Fruit fly (Drosophila melanogaster) whole organism, embryonic: Measurements from ENCODE around the gene Roc1b.

ENCODE experiments used
- B-H2 ChIP-seq: fragments of 200-800 bp; sonication (Bioruptor generic); optimal IDR thresholded peaks from 2 replicates; lab custom pipeline; 2018; ENCODE audit warnings: missing biosample characterization, mild to moderate bottlenecking, missing genetic modification characterization
- CG10543 ChIP-seq: fragments of 200-800 bp; sonication (Bioruptor generic); optimal IDR thresholded peaks from 3 replicates; lab custom pipeline; 2017; ENCODE audit warnings: missing biosample characterization, mild to moderate bottlenecking, missing genetic modification characterization, moderate library complexity
- CG10979 ChIP-seq: fragments of 200-800 bp; sonication (Bioruptor generic); optimal IDR thresholded peaks from 2 replicates; lab custom pipeline; 2018; ENCODE audit warnings: missing biosample characterization, mild to moderate bottlenecking, missing genetic modification characterization, moderate library complexity
- CG11398 ChIP-seq: fragments of 200-800 bp; sonication (Bioruptor generic); optimal IDR thresholded peaks from 2 replicates; lab custom pipeline; 2016; ENCODE audit warnings: missing biosample characterization, missing genetic modification characterization
- CG12299 ChIP-seq: fragments of 200-800 bp; sonication (Bioruptor generic); optimal IDR thresholded peaks from 2 replicates; lab custom pipeline; 2018; ENCODE audit warnings: missing biosample characterization, mild to moderate bottlenecking, missing genetic modification characterization
- CG12391 ChIP-seq: fragments of 200-800 bp; sonication (Bioruptor generic); optimal IDR thresholded peaks from 3 replicates; lab custom pipeline; 2018; ENCODE audit warnings: missing biosample characterization, mild to moderate bottlenecking, missing genetic modification characterization, moderate library complexity
- CG1603 ChIP-seq: fragments of 200-800 bp; sonication (Bioruptor generic); optimal IDR thresholded peaks from 2 replicates; lab custom pipeline; 2019; ENCODE audit warnings: missing biosample characterization, mild to moderate bottlenecking, missing genetic modification characterization, moderate library complexity
- CG17328 ChIP-seq: fragments of 200-800 bp; sonication (Bioruptor generic); IDR thresholded peaks from 2 replicates; pipeline ENCODE4 v1.3.6; 2022; ENCODE audit warnings: missing biosample characterization, missing genetic modification characterization
- CG17385 ChIP-seq: fragments of 200-800 bp; sonication (Bioruptor generic); optimal IDR thresholded peaks from 3 replicates; lab custom pipeline; 2018; ENCODE audit warnings: missing biosample characterization, mild to moderate bottlenecking, missing genetic modification characterization
- CG17802 ChIP-seq: fragments of 200-800 bp; sonication (Bioruptor generic); optimal IDR thresholded peaks from 2 replicates; lab custom pipeline; 2018; ENCODE audit warnings: missing biosample characterization, mild to moderate bottlenecking, missing genetic modification characterization, moderate library complexity
- CG17829 ChIP-seq: fragments of 200-800 bp; optimal IDR thresholded peaks from 2 replicates; lab custom pipeline; 2019; ENCODE audit warnings: missing biosample characterization, mild to moderate bottlenecking, missing genetic modification characterization, moderate library complexity
- CG18764 ChIP-seq: fragments of 200-800 bp; sonication (Bioruptor generic); optimal IDR thresholded peaks from 3 replicates; lab custom pipeline; 2016; ENCODE audit warnings: missing biosample characterization, missing genetic modification characterization
- CG34422 ChIP-seq: fragments of 200-800 bp; sonication (Bioruptor generic); IDR thresholded peaks from 3 replicates; pipeline ENCODE4 v1.3.6; 2022; ENCODE audit warnings: missing biosample characterization, missing genetic modification characterization
- CG3838 ChIP-seq: fragments of 200-800 bp; sonication (Bioruptor generic); optimal IDR thresholded peaks from 3 replicates; lab custom pipeline; 2016; ENCODE audit warnings: missing biosample characterization, missing genetic modification characterization
- CG4328 ChIP-seq: fragments of 200-800 bp; sonication (Bioruptor generic); optimal IDR thresholded peaks from 3 replicates; lab custom pipeline; 2017; ENCODE audit warnings: missing biosample characterization, missing genetic modification reagents, missing genetic modification characterization
- CG4404 ChIP-seq: fragments of 200-800 bp; sonication (Bioruptor generic); IDR thresholded peaks from 2 replicates; pipeline ENCODE4 v1.3.6; 2022; ENCODE audit warnings: missing biosample characterization, missing genetic modification characterization
- CG4617 ChIP-seq: fragments of 200-800 bp; sonication (Bioruptor generic); optimal IDR thresholded peaks from 3 replicates; lab custom pipeline; 2016; ENCODE audit warnings: missing biosample characterization, missing genetic modification characterization, borderline replicate concordance
- CG6254 ChIP-seq: fragments of 200-800 bp; sonication (Bioruptor generic); optimal IDR thresholded peaks from 3 replicates; lab custom pipeline; 2017; ENCODE audit warnings: mild to moderate bottlenecking, missing biosample characterization, missing genetic modification reagents, missing genetic modification characterization
- CG6854 ChIP-seq: fragments of 200-800 bp; sonication (Bioruptor generic); optimal IDR thresholded peaks from 3 replicates; lab custom pipeline; 2017; ENCODE audit warnings: missing biosample characterization, mild to moderate bottlenecking, missing genetic modification characterization
- CG8281 ChIP-seq: fragments of 200-800 bp; sonication (Bioruptor generic); optimal IDR thresholded peaks from 2 replicates; lab custom pipeline; 2018; ENCODE audit warnings: missing biosample characterization, mild to moderate bottlenecking, missing genetic modification characterization, moderate library complexity
- CG9932 ChIP-seq: fragments of 200-800 bp; sonication (Bioruptor generic); IDR thresholded peaks from 2 replicates; pipeline ENCODE4 v1.3.6; 2022; ENCODE audit warnings: missing biosample characterization, missing genetic modification characterization
- Drgx ChIP-seq: fragments of 200-800 bp; sonication (Bioruptor generic); IDR thresholded peaks from 2 replicates; pipeline ENCODE4 v1.3.6; 2022; ENCODE audit warnings: missing biosample characterization, missing genetic modification characterization
- GATAe ChIP-seq: fragments of 200-800 bp; sonication (Bioruptor generic); conservative IDR thresholded peaks from 2 replicates; pipeline ENCODE4 v1.3.6; 2022; ENCODE audit warnings: missing biosample characterization, missing genetic modification characterization
- MTF-1 ChIP-seq: fragments of 200-800 bp; sonication (Bioruptor generic); optimal IDR thresholded peaks from 2 replicates; lab custom pipeline; 2018; ENCODE audit warnings: missing biosample characterization, mild to moderate bottlenecking, missing genetic modification characterization, borderline replicate concordance
- Myb ChIP-seq: fragments of 200-800 bp; sonication (Bioruptor generic); optimal IDR thresholded peaks from 2 replicates; lab custom pipeline; 2016; ENCODE audit warnings: missing biosample characterization, missing genetic modification characterization
- Oli ChIP-seq: fragments of 200-800 bp; sonication (Bioruptor generic); optimal IDR thresholded peaks from 2 replicates; lab custom pipeline; 2018; ENCODE audit warnings: missing biosample characterization, mild to moderate bottlenecking, missing genetic modification characterization, moderate library complexity
- Opbp ChIP-seq: fragments of 200-800 bp; sonication (Bioruptor generic); IDR thresholded peaks from 3 replicates; pipeline ENCODE4 v1.3.6; 2022; ENCODE audit warnings: missing biosample characterization, missing genetic modification characterization; ENCODE audit not compliant: partially characterized antibody
- Xbp1 ChIP-seq: fragments of 200-800 bp; sonication (Bioruptor generic); optimal IDR thresholded peaks from 3 replicates; lab custom pipeline; 2016; ENCODE audit warnings: missing biosample characterization, mild to moderate bottlenecking, missing genetic modification characterization
- YL-1 ChIP-seq: fragments of 200-800 bp; sonication (Bioruptor generic); optimal IDR thresholded peaks from 3 replicates; lab custom pipeline; 2017; ENCODE audit warnings: missing biosample characterization, mild to moderate bottlenecking, missing genetic modification characterization
- dmrt99B ChIP-seq: fragments of 200-800 bp; sonication (Bioruptor generic); optimal IDR thresholded peaks from 2 replicates; lab custom pipeline; 2018; ENCODE audit warnings: missing biosample characterization, mild to moderate bottlenecking, missing genetic modification characterization, moderate library complexity
- eve ChIP-seq, 2 experiments: fragments of >200 bp; optimal IDR thresholded peaks; 2 replicates each; lab custom pipeline; 2017; ENCODE audit warnings: missing biosample characterization in 2 of 2, missing genetic modification characterization in 2 of 2
- gem ChIP-seq: fragments of 200-800 bp; sonication (Bioruptor generic); optimal IDR thresholded peaks from 2 replicates; lab custom pipeline; 2019; ENCODE audit warnings: missing biosample characterization, mild to moderate bottlenecking, missing genetic modification characterization, moderate library complexity
- grau ChIP-seq: fragments of 200-800 bp; optimal IDR thresholded peaks from 3 replicates; lab custom pipeline; 2019; ENCODE audit warnings: missing biosample characterization, mild to moderate bottlenecking, missing genetic modification characterization, moderate library complexity
- gsb ChIP-seq: fragments of 200-800 bp; sonication (Bioruptor generic); IDR thresholded peaks from 2 replicates; pipeline ENCODE4 v1.3.6; 2022; ENCODE audit warnings: missing biosample characterization, missing genetic modification characterization
- hbn ChIP-seq: fragments of 200-800 bp; sonication (Bioruptor generic); IDR thresholded peaks from 2 replicates; pipeline ENCODE4 v1.3.6; 2022; ENCODE audit warnings: missing biosample characterization, missing genetic modification characterization; ENCODE audit not compliant: partially characterized antibody
- kah ChIP-seq: fragments of 200-800 bp; sonication (Bioruptor generic); optimal IDR thresholded peaks from 2 replicates; lab custom pipeline; 2018; ENCODE audit warnings: missing biosample characterization, mild to moderate bottlenecking, missing genetic modification characterization
- lilli ChIP-seq: fragments of 200-800 bp; sonication (Bioruptor generic); optimal IDR thresholded peaks from 3 replicates; lab custom pipeline; 2016; ENCODE audit warnings: missing biosample characterization, missing genetic modification characterization
- mam ChIP-seq: fragments of 200-800 bp; sonication (Bioruptor generic); optimal IDR thresholded peaks from 3 replicates; lab custom pipeline; 2016; ENCODE audit warnings: missing biosample characterization, missing genetic modification characterization
- nerfin-1 ChIP-seq: fragments of 200-800 bp; sonication (Bioruptor generic); optimal IDR thresholded peaks from 3 replicates; lab custom pipeline; 2019; ENCODE audit warnings: missing biosample characterization, mild to moderate bottlenecking, missing genetic modification characterization, moderate library complexity
- nmo ChIP-seq: fragments of 200-800 bp; sonication (Bioruptor generic); optimal IDR thresholded peaks from 2 replicates; lab custom pipeline; 2018; ENCODE audit warnings: missing biosample characterization, mild to moderate bottlenecking, missing genetic modification characterization, moderate library complexity
- ranshi ChIP-seq: fragments of 200-800 bp; sonication (Bioruptor generic); IDR thresholded peaks from 2 replicates; pipeline ENCODE4 v1.3.6; 2022; ENCODE audit warnings: missing biosample characterization, missing genetic modification characterization
- seq ChIP-seq: fragments of 200-800 bp; sonication (Bioruptor generic); IDR thresholded peaks from 2 replicates; pipeline ENCODE4 v1.3.6; 2022; ENCODE audit warnings: missing biosample characterization, missing genetic modification characterization
- sima ChIP-seq: fragments of 200-800 bp; sonication (Bioruptor generic); optimal IDR thresholded peaks from 2 replicates; lab custom pipeline; 2016; ENCODE audit warnings: missing biosample characterization, missing genetic modification characterization
- ssp ChIP-seq: fragments of 200-800 bp; sonication (Bioruptor generic); IDR thresholded peaks from 2 replicates; pipeline ENCODE4 v1.3.6; 2022; ENCODE audit warnings: missing biosample characterization, missing genetic modification characterization
- stwl ChIP-seq: fragments of 200-800 bp; sonication (Bioruptor generic); optimal IDR thresholded peaks from 3 replicates; lab custom pipeline; 2018; ENCODE audit warnings: missing biosample characterization, mild to moderate bottlenecking, missing genetic modification characterization, moderate library complexity
- trem ChIP-seq: fragments of 200-800 bp; optimal IDR thresholded peaks from 3 replicates; lab custom pipeline; 2019; ENCODE audit warnings: missing biosample characterization, mild to moderate bottlenecking, missing genetic modification characterization, moderate library complexity
- tx ChIP-seq: fragments of 200-800 bp; sonication (Bioruptor generic); optimal IDR thresholded peaks from 2 replicates; lab custom pipeline; 2016; ENCODE audit warnings: missing biosample characterization, missing genetic modification characterization
- vvl ChIP-seq: fragments of 200-800 bp; sonication (Bioruptor generic); IDR thresholded peaks from 2 replicates; pipeline ENCODE4 v1.3.6; 2022; ENCODE audit warnings: missing biosample characterization, missing genetic modification characterization
- wek ChIP-seq: fragments of 200-800 bp; sonication (Bioruptor generic); optimal IDR thresholded peaks from 3 replicates; lab custom pipeline; 2018; ENCODE audit warnings: missing biosample characterization, mild to moderate bottlenecking, missing genetic modification characterization, moderate library complexity
- zen2 ChIP-seq: fragments of 200-800 bp; sonication (Bioruptor generic); IDR thresholded peaks from 3 replicates; pipeline ENCODE4 v1.3.6; 2022; ENCODE audit warnings: missing biosample characterization, missing genetic modification characterization; ENCODE audit not compliant: partially characterized antibody

Gene Roc1b

dm6 chr3L:361201-361600 is 3.4 kb downstream of the Roc1b start, which contains the start of the genes Cdc5 and CG1233 (continued):
- TF ChIP-seq CG10979 (tag; lab: Kevin White, UChicago) (peak; percentile 69), stwl (peak; percentile 79), dmrt99B (no peak), CG6254 (no peak), CG17328 (GFP tag; lab: Robert Waterston, UW) (peak; percentile 23; the same call in 1 of the 2 replicates), ssp (GFP tag; lab: Robert Waterston, UW) (peak; percentile 30; the same call in 1 of the 2 replicates), GATAe (peak; percentile 37; the same call in 1 of the 2 replicates), CG17385 (no peak), CG4617 (GFP tag; lab: Kevin White, UChicago) (peak; percentile 48), trem (tag; lab: Kevin White, UChicago) (peak; percentile 87), CG3838 (GFP tag; lab: Kevin White, UChicago) (peak; percentile 55), CG18764 (GFP tag; lab: Kevin White, UChicago) (peak; percentile 100), mam (no peak), zen2 (GFP tag; lab: Robert Waterston, UW) (no peak), eve (GFP tag; optimal IDR thresholded peaks at IDR 0.05; lab: Kevin White, UChicago) (no peak), Xbp1 (GFP tag; lab: Kevin White, UChicago) (peak; percentile 55), vvl (GFP tag; lab: Robert Waterston, UW) (peak; percentile 69), Opbp (GFP tag; lab: Robert Waterston, UW) (peak; percentile 65; the same call in 1 of the 3 replicates), gem (tag; lab: Kevin White, UChicago) (no peak), CG1603 (tag; lab: Kevin White, UChicago) (no peak), CG12391 (tag; lab: Kevin White, UChicago) (peak; percentile 82), CG34422 (GFP tag; lab: Robert Waterston, UW) (peak; percentile 60; the same call in 2 of the 3 replicates), ranshi (GFP tag; lab: Robert Waterston, UW) (0 out of 2 replicates have a peak, but pooled peaks have one; percentile 14), seq (GFP tag; lab: Robert Waterston, UW) (no peak), CG17802 (tag; lab: Kevin White, UChicago) (no peak), CG17829 (tag; lab: Kevin White, UChicago) (peak; percentile 71), gsb (GFP tag; lab: Robert Waterston, UW) (no peak), CG9932 (GFP tag; lab: Robert Waterston, UW) (peak; percentile 55), hbn (GFP tag; lab: Robert Waterston, UW) (peak; percentile 53; the same call in 1 of the 2 replicates), Oli (tag; lab: Kevin White, UChicago) (no peak), Drgx (GFP tag; lab: Robert Waterston, UW) (no peak), grau (tag; lab: Kevin White, UChicago) (no peak), CG6854 (GFP tag; lab: Kevin White, UChicago) (no peak), sima (no peak), CG12299 (tag; lab: Kevin White, UChicago) (peak; percentile 45), Myb (GFP tag; lab: Kevin White, UChicago) (peak; percentile 29), tx (GFP tag; lab: Kevin White, UChicago) (no peak), CG8281 (tag; lab: Kevin White, UChicago) (no peak), CG11398 (GFP tag; lab: Kevin White, UChicago) (no peak), MTF-1 (GFP tag; lab: Kevin White, UChicago) (no peak), nerfin-1 (tag; lab: Kevin White, UChicago) (no peak), nmo (peak; percentile 78), kah (GFP tag; lab: Kevin White, UChicago) (no peak), YL-1 (peak; percentile 93), wek (GFP tag; lab: Kevin White, UChicago) (no peak), lilli (GFP tag; lab: Kevin White, UChicago) (peak; percentile 62), B-H2 (GFP tag; lab: Kevin White, UChicago) (no peak), CG4404 (GFP tag; lab: Robert Waterston, UW) (no peak), CG4328 (GFP tag; lab: Kevin White, UChicago) (no peak), CG10543 (no peak)
